Worm (Caenorhabditis elegans) whole organism, L4 larva: ENCODE results near the gene ech-9.

Experiments
- D1046.2 ChIP-seq: fragments of 200-800 bp; sonication (Bioruptor generic); IDR thresholded peaks from 2 replicates; pipeline ENCODE4 v1.3.6; 2022; ENCODE audit warnings: missing genetic modification characterization, missing compliant biosample characterization
- F10B5.3 ChIP-seq: sonication (generic microtip); optimal IDR thresholded peaks from 2 replicates; lab custom pipeline; 2016; ENCODE audit warnings: mild to moderate bottlenecking, missing genetic modification characterization, missing compliant biosample characterization
- F37D6.2 ChIP-seq: sonication (generic microtip); optimal IDR thresholded peaks from 2 replicates; lab custom pipeline; 2016; ENCODE audit warnings: mild to moderate bottlenecking, missing genetic modification characterization, missing compliant biosample characterization
- F49E8.2 ChIP-seq: sonication (generic microtip); optimal IDR thresholded peaks from 2 replicates; lab custom pipeline; 2016; ENCODE audit warnings: missing compliant biosample characterization, mild to moderate bottlenecking, missing genetic modification characterization, borderline replicate concordance
- T20F7.1 ChIP-seq: fragments of 200-800 bp; sonication (Bioruptor generic); optimal IDR thresholded peaks from 2 replicates; lab custom pipeline; 2018; ENCODE audit warnings: mild to moderate bottlenecking, missing genetic modification characterization, missing compliant biosample characterization
- T26A8.4 ChIP-seq: fragments of 200-800 bp; sonication (Bioruptor generic); IDR thresholded peaks from 2 replicates; pipeline ENCODE4 v1.3.6; 2022; ENCODE audit warnings: missing genetic modification characterization, missing compliant biosample characterization
- Y105C5A.15 ChIP-seq: fragments of 200-800 bp; sonication (Bioruptor generic); IDR thresholded peaks from 2 replicates; pipeline ENCODE4 v1.3.6; 2022; ENCODE audit warnings: missing genetic modification characterization, missing compliant biosample characterization
- Y48G9A.11 ChIP-seq: fragments of 200-800 bp; sonication (Bioruptor generic); IDR thresholded peaks from 2 replicates; pipeline ENCODE4 v1.3.6; 2022; ENCODE audit warnings: missing genetic modification reagents, missing genetic modification characterization, missing compliant biosample characterization
- Y75B8A.6 ChIP-seq: fragments of 200-800 bp; sonication (Bioruptor generic); IDR thresholded peaks from 2 replicates; pipeline ENCODE4 v1.3.6; 2022; ENCODE audit warnings: missing genetic modification reagents, missing genetic modification characterization, missing compliant biosample characterization
- ZK337.2 ChIP-seq: fragments of 200-800 bp; sonication (Bioruptor generic); IDR thresholded peaks from 2 replicates; pipeline ENCODE4 v1.3.6; 2022; ENCODE audit warnings: missing genetic modification reagents, missing genetic modification characterization, missing compliant biosample characterization
- ZK546.5 ChIP-seq, 2 experiments: sonication (generic microtip); optimal IDR thresholded peaks; 2 replicates each; lab custom pipeline; 2017; ENCODE audit warnings: missing biosample characterization in 2 of 2, missing genetic modification characterization in 2 of 2
- aly-2 ChIP-seq: sonication (generic microtip); optimal IDR thresholded peaks from 2 replicates; lab custom pipeline; 2018; ENCODE audit warnings: missing biosample characterization, missing genetic modification characterization
- ama-1 ChIP-seq: fragments of 150-350 bp; optimal IDR thresholded peaks from 2 replicates; lab custom pipeline; 2014; ENCODE audit warnings: inconsistent platforms, mixed read lengths
- arid-1 ChIP-seq: fragments of 200-800 bp; sonication (Bioruptor generic); conservative IDR thresholded peaks from 2 replicates; pipeline ENCODE4 v1.3.6; 2022; ENCODE audit warnings: missing genetic modification reagents, missing genetic modification characterization, missing compliant biosample characterization
- ceh-28 ChIP-seq: fragments of 150-350 bp; optimal IDR thresholded peaks from 2 replicates; lab custom pipeline; 2014; ENCODE audit warnings: missing biosample characterization, missing genetic modification reagents, missing genetic modification characterization
- ceh-62 ChIP-seq: sonication (generic microtip); optimal IDR thresholded peaks from 2 replicates; lab custom pipeline; 2017; ENCODE audit warnings: missing biosample characterization, missing genetic modification characterization
- ceh-82 ChIP-seq: sonication (generic microtip); optimal IDR thresholded peaks from 2 replicates; lab custom pipeline; 2017; ENCODE audit warnings: missing biosample characterization, missing genetic modification characterization
- cey-2 ChIP-seq: sonication (generic microtip); optimal IDR thresholded peaks from 3 replicates; lab custom pipeline; 2017; ENCODE audit warnings: missing genetic modification characterization, mild to moderate bottlenecking, missing compliant biosample characterization, antibody characterized with exemption, borderline replicate concordance; ENCODE audit not compliant: insufficient read depth
- daf-16 ChIP-seq, 3 experiments: sonication (generic microtip); optimal IDR thresholded peaks; 2 replicates each; lab custom pipeline; 2016 to 2017; ENCODE audit warnings: missing genetic modification characterization in 3 of 3, missing genetic modification reagents in 3 of 3, mild to moderate bottlenecking in 2 of 3, missing compliant biosample characterization in 2 of 3, missing biosample characterization in 1 of 3, moderate library complexity in 1 of 3
- dmd-8 ChIP-seq: fragments of 200-800 bp; sonication (Bioruptor generic); IDR thresholded peaks from 2 replicates; pipeline ENCODE4 v1.3.6; 2022; ENCODE audit warnings: missing genetic modification characterization, missing compliant biosample characterization
- dpl-1 ChIP-seq: fragments of 150-350 bp; optimal IDR thresholded peaks from 2 replicates; lab custom pipeline; 2014; ENCODE audit warnings: missing biosample characterization, missing genetic modification reagents, missing genetic modification characterization
- duxl-1 ChIP-seq: sonication (generic microtip); optimal IDR thresholded peaks from 2 replicates; lab custom pipeline; 2016; ENCODE audit warnings: mild to moderate bottlenecking, missing genetic modification characterization, moderate library complexity, missing compliant biosample characterization; ENCODE audit not compliant: poor library complexity
- dve-1 ChIP-seq: sonication (generic microtip); optimal IDR thresholded peaks from 2 replicates; lab custom pipeline; 2017; ENCODE audit warnings: antibody characterized with exemption, mild to moderate bottlenecking, missing genetic modification characterization, missing compliant biosample characterization; ENCODE audit not compliant: insufficient read depth
- egl-43 ChIP-seq: fragments of 200-800 bp; sonication (Bioruptor generic); IDR thresholded peaks from 2 replicates; pipeline ENCODE4 v1.3.6; 2022; ENCODE audit warnings: missing genetic modification reagents, missing genetic modification characterization, missing compliant biosample characterization
- jun-1 ChIP-seq: fragments of 150-350 bp; optimal IDR thresholded peaks from 2 replicates; lab custom pipeline; 2014; ENCODE audit warnings: missing biosample characterization, missing genetic modification reagents, missing genetic modification characterization
- lim-7 ChIP-seq: fragments of 200-800 bp; sonication (Bioruptor generic); IDR thresholded peaks from 2 replicates; pipeline ENCODE4 v1.3.6; 2022; ENCODE audit warnings: missing genetic modification characterization, missing compliant biosample characterization
- lin-1 ChIP-seq: fragments of 200-800 bp; sonication (Bioruptor generic); IDR thresholded peaks from 2 replicates; pipeline ENCODE4 v1.3.6; 2022; ENCODE audit warnings: missing genetic modification reagents, missing genetic modification characterization, missing compliant biosample characterization
- lin-13 ChIP-seq: fragments of 150-350 bp; optimal IDR thresholded peaks from 2 replicates; lab custom pipeline; 2014; ENCODE audit warnings: missing biosample characterization, missing genetic modification reagents, missing genetic modification characterization
- lin-38 ChIP-seq: fragments of 200-800 bp; sonication (Bioruptor generic); IDR thresholded peaks from 2 replicates; pipeline ENCODE4 v1.3.6; 2022; ENCODE audit warnings: missing genetic modification reagents, missing genetic modification characterization, missing compliant biosample characterization
- lsy-2 ChIP-seq, 2 experiments: fragments of 150-350 bp in 1 of 2; sonication (generic microtip) in 1 of 2; optimal IDR thresholded peaks; 2 replicates each; lab custom pipeline; 2014 to 2017; ENCODE audit warnings: missing biosample characterization in 2 of 2, missing genetic modification characterization in 2 of 2
- mdl-1 ChIP-seq, 2 experiments: fragments of 150-350 bp in 1 of 2; sonication (generic microtip) in 1 of 2; optimal IDR thresholded peaks; 2 replicates each; lab custom pipeline; 2014 to 2017; ENCODE audit warnings: missing biosample characterization in 2 of 2, missing genetic modification characterization in 2 of 2
- mxl-3 ChIP-seq: fragments of 200-800 bp; sonication (Bioruptor generic); optimal IDR thresholded peaks from 2 replicates; lab custom pipeline; 2018; ENCODE audit warnings: mild to moderate bottlenecking, missing genetic modification characterization, missing compliant biosample characterization
- nhr-102 ChIP-seq: sonication (generic microtip); optimal IDR thresholded peaks from 2 replicates; lab custom pipeline; 2016; ENCODE audit warnings: mild to moderate bottlenecking, missing genetic modification characterization, moderate library complexity, missing compliant biosample characterization
- nhr-111 ChIP-seq: fragments of 200-800 bp; sonication (Bioruptor generic); optimal IDR thresholded peaks from 2 replicates; lab custom pipeline; 2018; ENCODE audit warnings: mild to moderate bottlenecking, missing genetic modification characterization, missing compliant biosample characterization
- nhr-237 ChIP-seq: sonication (generic microtip); optimal IDR thresholded peaks from 2 replicates; lab custom pipeline; 2017; ENCODE audit warnings: missing biosample characterization, missing genetic modification characterization
- nhr-76 ChIP-seq: fragments of 150-350 bp; optimal IDR thresholded peaks from 2 replicates; lab custom pipeline; 2014; ENCODE audit warnings: missing biosample characterization, missing genetic modification characterization
- pha-4 ChIP-seq, 2 experiments: fragments of 150-350 bp in 1 of 2; fragments of 200-800 bp in 1 of 2; sonication (Bioruptor generic) in 1 of 2; IDR thresholded peaks in 1 of 2; optimal IDR thresholded peaks in 1 of 2; 2 replicates each; pipeline versions ENCODE4 v1.3.6 to Lab custom; 2014 to 2022; ENCODE audit warnings: missing genetic modification characterization in 2 of 2, missing genetic modification reagents in 2 of 2, missing biosample characterization in 1 of 2, missing compliant biosample characterization in 1 of 2
- php-3 ChIP-seq: fragments of 200-800 bp; sonication (Bioruptor generic); IDR thresholded peaks from 2 replicates; pipeline ENCODE4 v1.3.6; 2022; ENCODE audit warnings: missing genetic modification reagents, missing genetic modification characterization, missing compliant biosample characterization
- saeg-2 ChIP-seq: fragments of 200-800 bp; sonication (Bioruptor generic); IDR thresholded peaks from 2 replicates; pipeline ENCODE4 v1.3.6; 2022; ENCODE audit warnings: missing genetic modification reagents, missing genetic modification characterization, missing compliant biosample characterization
- set-16 ChIP-seq: fragments of 200-800 bp; sonication (Bioruptor generic); IDR thresholded peaks from 2 replicates; pipeline ENCODE4 v1.3.6; 2022; ENCODE audit warnings: missing genetic modification reagents, missing genetic modification characterization, missing compliant biosample characterization
- snpc-1.2 ChIP-seq: fragments of 200-800 bp; sonication (Bioruptor generic); IDR thresholded peaks from 2 replicates; pipeline ENCODE4 v1.3.6; 2022; ENCODE audit warnings: missing genetic modification reagents, missing genetic modification characterization, missing compliant biosample characterization
- snpc-4 ChIP-seq: fragments of 150-350 bp; optimal IDR thresholded peaks from 2 replicates; lab custom pipeline; 2014; ENCODE audit warnings: missing biosample characterization, missing genetic modification characterization
- tra-1 ChIP-seq: fragments of 200-800 bp; sonication (Bioruptor generic); IDR thresholded peaks from 2 replicates; pipeline ENCODE4 v1.3.6; 2022; ENCODE audit warnings: missing genetic modification reagents, missing genetic modification characterization, missing compliant biosample characterization
- unc-39 ChIP-seq: sonication (generic microtip); optimal IDR thresholded peaks from 2 replicates; lab custom pipeline; 2017; ENCODE audit warnings: missing biosample characterization, missing genetic modification characterization
- zfp-2 ChIP-seq: sonication (generic microtip); optimal IDR thresholded peaks from 2 replicates; lab custom pipeline; 2016; ENCODE audit warnings: mild to moderate bottlenecking, missing genetic modification characterization, missing compliant biosample characterization
- zfp-3 ChIP-seq: fragments of 200-800 bp; sonication (Bioruptor generic); conservative IDR thresholded peaks from 2 replicates; pipeline ENCODE4 v1.3.6; 2022; ENCODE audit warnings: missing genetic modification reagents, missing genetic modification characterization, missing compliant biosample characterization
- ztf-11 ChIP-seq: fragments of 150-350 bp; optimal IDR thresholded peaks from 2 replicates; lab custom pipeline; 2014; ENCODE audit warnings: missing biosample characterization, missing genetic modification characterization
- ztf-7 ChIP-seq: fragments of 150-350 bp; optimal IDR thresholded peaks from 2 replicates; lab custom pipeline; 2014; ENCODE audit warnings: missing biosample characterization, missing genetic modification characterization

ech-9 gene

DNA sequence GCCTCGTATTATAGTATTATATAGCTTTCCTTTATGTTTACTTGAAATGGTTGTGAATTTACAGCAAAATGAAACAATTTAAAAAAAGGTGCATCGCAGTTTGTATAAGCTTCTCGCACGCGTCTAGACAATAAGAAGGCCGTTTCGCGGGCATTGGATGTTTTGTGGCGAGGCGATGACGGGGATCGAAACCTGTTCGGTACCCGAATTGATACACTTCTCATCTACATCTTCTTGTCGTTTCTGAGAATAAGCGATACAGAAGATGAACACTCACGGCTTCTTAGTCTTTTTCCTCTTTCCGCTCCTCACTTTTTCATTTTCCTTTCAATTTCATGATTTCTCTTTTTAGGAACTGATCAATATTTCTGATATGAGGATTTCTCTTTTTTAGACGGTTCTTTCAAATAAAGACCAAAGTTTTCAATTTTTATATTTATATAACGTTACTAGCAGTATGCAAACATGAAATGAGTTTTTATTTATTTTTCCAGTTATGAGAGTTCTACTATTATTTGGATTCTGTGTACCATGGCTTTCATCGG is 10.6 kb upstream of the ech-9 start, which contains the start of gene F01G10.10 (continued):
- TF ChIP-seq lim-7 (GFP tag; lab: Robert Waterston, UW) (peak; percentile 57; the same call in 1 of the 2 replicates), daf-16 (GFP tag; optimal IDR thresholded peaks at IDR 0.05; lab: Kevin White, UChicago) (no peak), daf-16 (tag; optimal IDR thresholded peaks at IDR 0.05; lab: Kevin White, UChicago) (peak; percentile 12), mdl-1 (tag; optimal IDR thresholded peaks at IDR 0.05; lab: Kevin White, UChicago) (peak in 1 of 2 experiments; percentile 16), F10B5.3 (tag; lab: Kevin White, UChicago) (no peak), ztf-11 (tag; lab: Kevin White, UChicago) (no peak), ceh-62 (tag; lab: Kevin White, UChicago) (no peak), T26A8.4 (GFP tag; lab: Robert Waterston, UW) (peak; percentile 36; the same call in 1 of the 2 replicates), pha-4 (GFP tag; IDR thresholded peaks at IDR 0.05; lab: Robert Waterston, UW) (no peak; the same call in 1 of the 2 replicates), pha-4 (tag; optimal IDR thresholded peaks at IDR 0.05; lab: Kevin White, UChicago) (no peak), nhr-111 (peak; percentile 13), php-3 (no peak), arid-1 (GFP tag; lab: Robert Waterston, UW) (0 out of 2 replicates have a peak, but pooled peaks have one; percentile 60), dpl-1 (peak; percentile 5), dmd-8 (0 out of 2 replicates have a peak, but pooled peaks have one; percentile 4), ama-1 (lab: Kevin White, UChicago) (peak; percentile 59), ztf-7 (tag; lab: Kevin White, UChicago) (no peak), lin-13 (GFP tag; lab: Kevin White, UChicago) (no peak), nhr-76 (tag; lab: Kevin White, UChicago) (no peak), nhr-237 (tag; lab: Kevin White, UChicago) (no peak), snpc-4 (tag; lab: Kevin White, UChicago) (no peak), Y75B8A.6 (GFP tag; lab: Robert Waterston, UW) (peak; percentile 3; the same call in 1 of the 2 replicates), dve-1 (peak; percentile 6), ceh-82 (tag; lab: Kevin White, UChicago) (no peak), zfp-3 (GFP tag; lab: Robert Waterston, UW) (peak; percentile 85; the same call in 1 of the 2 replicates), Y48G9A.11 (GFP tag; lab: Robert Waterston, UW) (0 out of 2 replicates have a peak, but pooled peaks have one; percentile 35), ceh-28 (tag; lab: Kevin White, UChicago) (no peak), T20F7.1 (GFP tag; lab: Kevin White, UChicago) (peak; percentile 40), lin-38 (peak; percentile 48), zfp-2 (no peak), F49E8.2 (tag; lab: Kevin White, UChicago) (no peak), ZK546.5 (tag; optimal IDR thresholded peaks at IDR 0.05; lab: Kevin White, UChicago) (no peak), nhr-102 (tag; lab: Kevin White, UChicago) (peak; percentile 25), mxl-3 (GFP tag; lab: Kevin White, UChicago) (peak; percentile 2), tra-1 (peak; percentile 41; the same call in 1 of the 2 replicates)
- TF ChIP-seq, all 104 proteins: peak for 25

- no peak for TF ChIP-seq F37D6.2 (tag; lab: Kevin White, UChicago)
- TF ChIP-seq lin-1 = no peak
- no peak for TF ChIP-seq set-16
- TF ChIP-seq Y105C5A.15 = no peak
- TF ChIP-seq jun-1 (tag; lab: Kevin White, UChicago) = no peak
- no peak for TF ChIP-seq D1046.2 (GFP tag; lab: Robert Waterston, UW)
- TF ChIP-seq lin-38 = peak; percentile 23
- no peak for TF ChIP-seq duxl-1
- no peak for TF ChIP-seq snpc-1.2
- no peak for TF ChIP-seq aly-2 (tag; lab: Kevin White, UChicago)
- TF ChIP-seq unc-39 (tag; lab: Kevin White, UChicago) = no peak
- TF ChIP-seq dpl-1 = no peak
- TF ChIP-seq ZK337.2 (GFP tag; lab: Robert Waterston, UW) = no peak
- no peak for TF ChIP-seq zfp-2
- TF ChIP-seq saeg-2 (GFP tag; lab: Robert Waterston, UW) = no peak
- no peak for TF ChIP-seq egl-43 (GFP tag; lab: Robert Waterston, UW)
- TF ChIP-seq cey-2 = no peak
- TF ChIP-seq daf-16 (GFP tag; optimal IDR thresholded peaks at IDR 0.05; lab: Kevin White, UChicago) = no peak
- peak; percentile 94 for TF ChIP-seq daf-16 (tag; optimal IDR thresholded peaks at IDR 0.05; lab: Kevin White, UChicago)
- no peak for TF ChIP-seq mdl-1 (tag; optimal IDR thresholded peaks at IDR 0.05; lab: Kevin White, UChicago)
- TF ChIP-seq lsy-2 (tag; optimal IDR thresholded peaks at IDR 0.05; lab: Kevin White, UChicago) = peak in 1 of 2 experiments; percentile 9
Observed at ce11 chrIV:10243276-10243675, 8.1 kb upstream of the ech-9 start, which contains the start of gene tkt-1. TSS of gene tkt-1 (plus strand) at chrIV:10243612.
